Worm (Caenorhabditis elegans) whole organism, mixed stage, embryonic: ENCODE results near the gene ins-9.

ENCODE experiments used
- M03D4.4 ChIP-seq: sonication (generic microtip); optimal IDR thresholded peaks from 2 replicates; lab custom pipeline; 2017; ENCODE audit warnings: mild to moderate bottlenecking, missing genetic modification characterization, missing compliant biosample characterization
- blmp-1 ChIP-seq: fragments of 150-350 bp; optimal IDR thresholded peaks from 2 replicates; lab custom pipeline; 2014; ENCODE audit warnings: missing biosample characterization, missing genetic modification characterization
- ceh-39 ChIP-seq: fragments of 150-350 bp; optimal IDR thresholded peaks from 2 replicates; lab custom pipeline; 2014; ENCODE audit warnings: missing biosample characterization, missing genetic modification characterization
- ceh-43 ChIP-seq: fragments of 200-800 bp; sonication (Bioruptor generic); optimal IDR thresholded peaks from 2 replicates; lab custom pipeline; 2018; ENCODE audit warnings: mild to moderate bottlenecking, missing genetic modification characterization, moderate library complexity, missing compliant biosample characterization
- ceh-83 ChIP-seq: fragments of 200-800 bp; sonication (Bioruptor generic); optimal IDR thresholded peaks from 2 replicates; lab custom pipeline; 2018; ENCODE audit warnings: mild to moderate bottlenecking, missing genetic modification characterization, missing compliant biosample characterization
- ces-1 ChIP-seq: fragments of 150-350 bp; optimal IDR thresholded peaks from 2 replicates; lab custom pipeline; 2014; ENCODE audit warnings: missing biosample characterization, missing genetic modification reagents, missing genetic modification characterization
- cnd-1 ChIP-seq: fragments of 200-800 bp; sonication (Bioruptor generic); optimal IDR thresholded peaks from 2 replicates; lab custom pipeline; 2018; ENCODE audit warnings: mild to moderate bottlenecking, missing genetic modification characterization, missing compliant biosample characterization
- drap-1 ChIP-seq: fragments of 200-800 bp; sonication (Bioruptor generic); optimal IDR thresholded peaks from 3 replicates; lab custom pipeline; 2018; ENCODE audit warnings: mild to moderate bottlenecking, missing genetic modification characterization, missing compliant biosample characterization
- elt-1 ChIP-seq: sonication (generic microtip); optimal IDR thresholded peaks from 2 replicates; lab custom pipeline; 2017; ENCODE audit warnings: missing genetic modification characterization, mild to moderate bottlenecking, missing compliant biosample characterization, antibody characterized with exemption, moderate library complexity, borderline replicate concordance; ENCODE audit not compliant: insufficient read depth
- elt-3 ChIP-seq: fragments of 150-350 bp; optimal IDR thresholded peaks from 2 replicates; lab custom pipeline; 2014; ENCODE audit warnings: missing biosample characterization, missing genetic modification characterization
- ham-2 ChIP-seq: fragments of 200-800 bp; sonication (Bioruptor generic); optimal IDR thresholded peaks from 2 replicates; lab custom pipeline; 2018; ENCODE audit warnings: mild to moderate bottlenecking, missing genetic modification characterization, missing compliant biosample characterization
- hlh-1 ChIP-seq: fragments of 150-350 bp; optimal IDR thresholded peaks from 2 replicates; lab custom pipeline; 2014; ENCODE audit warnings: missing biosample characterization, missing genetic modification reagents, missing genetic modification characterization
- lin-13 ChIP-seq: fragments of 150-350 bp; optimal IDR thresholded peaks from 2 replicates; lab custom pipeline; 2014; ENCODE audit warnings: missing biosample characterization, missing genetic modification characterization
- lsy-2 ChIP-seq: fragments of 150-350 bp; optimal IDR thresholded peaks from 2 replicates; lab custom pipeline; 2014; ENCODE audit warnings: missing biosample characterization, missing genetic modification characterization
- mab-5 ChIP-seq: fragments of 150-350 bp; optimal IDR thresholded peaks from 2 replicates; lab custom pipeline; 2014; ENCODE audit warnings: missing biosample characterization, missing genetic modification characterization
- mep-1 ChIP-seq: fragments of 150-350 bp; optimal IDR thresholded peaks from 2 replicates; lab custom pipeline; 2017; ENCODE audit warnings: missing biosample characterization, missing genetic modification reagents, missing genetic modification characterization, inconsistent platforms
- mls-2 ChIP-seq: sonication (generic microtip); optimal IDR thresholded peaks from 2 replicates; lab custom pipeline; 2016; ENCODE audit warnings: mild to moderate bottlenecking, missing genetic modification characterization, moderate library complexity, missing compliant biosample characterization
- nhr-12 ChIP-seq: fragments of 150-350 bp; optimal IDR thresholded peaks from 2 replicates; lab custom pipeline; 2014; ENCODE audit warnings: missing biosample characterization, missing genetic modification characterization
- nhr-2 ChIP-seq: fragments of 150-350 bp; optimal IDR thresholded peaks from 2 replicates; lab custom pipeline; 2014; ENCODE audit warnings: missing biosample characterization, missing genetic modification characterization
- nhr-237 ChIP-seq: fragments of 150-350 bp; optimal IDR thresholded peaks from 2 replicates; lab custom pipeline; 2014; ENCODE audit warnings: missing biosample characterization, missing genetic modification characterization
- nhr-28 ChIP-seq: fragments of 150-350 bp; optimal IDR thresholded peaks from 2 replicates; lab custom pipeline; 2014; ENCODE audit warnings: missing biosample characterization, missing genetic modification characterization
- nhr-76 ChIP-seq: sonication (generic microtip); optimal IDR thresholded peaks from 2 replicates; lab custom pipeline; 2017; ENCODE audit warnings: missing biosample characterization, missing genetic modification characterization
- pha-4 ChIP-seq: fragments of 150-350 bp; optimal IDR thresholded peaks from 2 replicates; lab custom pipeline; 2018; ENCODE audit warnings: missing biosample characterization, missing genetic modification reagents, missing genetic modification characterization
- sem-2 ChIP-seq: fragments of 200-800 bp; sonication (Bioruptor generic); optimal IDR thresholded peaks from 2 replicates; lab custom pipeline; 2018; ENCODE audit warnings: mild to moderate bottlenecking, missing genetic modification characterization, missing compliant biosample characterization
- snpc-4 ChIP-seq: fragments of 150-350 bp; optimal IDR thresholded peaks from 2 replicates; lab custom pipeline; 2014; ENCODE audit warnings: missing biosample characterization, missing genetic modification characterization
- sptf-1 ChIP-seq: sonication (generic microtip); optimal IDR thresholded peaks from 2 replicates; lab custom pipeline; 2017; ENCODE audit warnings: mild to moderate bottlenecking, missing genetic modification characterization, moderate library complexity, missing compliant biosample characterization
- tbx-8 ChIP-seq: fragments of 200-800 bp; sonication (Bioruptor generic); optimal IDR thresholded peaks from 2 replicates; lab custom pipeline; 2018; ENCODE audit warnings: mild to moderate bottlenecking, missing genetic modification characterization, moderate library complexity, missing compliant biosample characterization
- unc-120 ChIP-seq: sonication (generic microtip); optimal IDR thresholded peaks from 2 replicates; lab custom pipeline; 2017; ENCODE audit warnings: missing genetic modification characterization, missing compliant biosample characterization; ENCODE audit not compliant: poor library complexity, severe bottlenecking
- unc-39 ChIP-seq: fragments of 150-350 bp; optimal IDR thresholded peaks from 2 replicates; lab custom pipeline; 2014; ENCODE audit warnings: missing biosample characterization, missing genetic modification characterization
- unc-62 ChIP-seq: fragments of 150-350 bp; optimal IDR thresholded peaks from 2 replicates; lab custom pipeline; 2014; ENCODE audit warnings: missing biosample characterization, missing genetic modification reagents, missing genetic modification characterization
- zip-8 ChIP-seq: fragments of 150-350 bp; optimal IDR thresholded peaks from 2 replicates; lab custom pipeline; 2014; ENCODE audit warnings: missing biosample characterization, missing genetic modification characterization
- ztf-11 ChIP-seq: fragments of 150-350 bp; optimal IDR thresholded peaks from 2 replicates; lab custom pipeline; 2014; ENCODE audit warnings: missing biosample characterization, missing genetic modification characterization

ins-9 gene

DNA sequence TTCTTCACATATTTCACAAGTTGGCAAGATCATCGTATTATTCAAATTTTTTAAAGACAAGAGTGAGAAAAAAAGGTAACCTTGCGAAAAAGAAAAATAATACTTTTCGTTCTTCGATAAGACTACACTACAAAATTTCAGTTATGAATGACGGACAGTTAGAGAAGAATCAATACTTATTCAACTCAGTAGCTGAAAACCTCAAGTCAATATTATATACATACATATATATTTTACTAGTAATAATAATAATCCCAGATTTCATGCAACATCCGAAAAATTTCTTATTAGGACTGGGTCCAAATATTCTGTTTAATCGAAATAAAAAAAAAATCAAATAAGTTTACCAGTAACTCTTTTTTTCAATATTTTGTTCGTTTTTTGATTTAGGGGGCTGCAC, 35.3 kb downstream of the ins-9 start, which contains the start of gene C28G1.6:
Gene C28G1.6, minus strand, starts transcription at position 101 of the 400 bp plus-strand sequence.
- no peak for TF ChIP-seq ceh-39 (tag; lab: Kevin White, UChicago)
- TF ChIP-seq snpc-4: no peak
- no peak for TF ChIP-seq nhr-76
- no peak for TF ChIP-seq unc-120 (tag; lab: Kevin White, UChicago)
- no peak for TF ChIP-seq cnd-1
- TF ChIP-seq elt-1 (tag; lab: Kevin White, UChicago): no peak
- no peak for TF ChIP-seq ces-1 (GFP tag; lab: Kevin White, UChicago)
- no peak for TF ChIP-seq ztf-11 (tag; lab: Kevin White, UChicago)
- TF ChIP-seq nhr-237: no peak
- no peak for TF ChIP-seq hlh-1 (tag; lab: Kevin White, UChicago)
- no peak for TF ChIP-seq elt-3 (tag; lab: Kevin White, UChicago)
- no peak for TF ChIP-seq blmp-1
- TF ChIP-seq ceh-83 (GFP tag; lab: Kevin White, UChicago): no peak
- no peak for TF ChIP-seq M03D4.4 (tag; lab: Kevin White, UChicago)
- no peak for TF ChIP-seq mls-2
- no peak for TF ChIP-seq mab-5 (tag; lab: Kevin White, UChicago)
- TF ChIP-seq nhr-28 (tag; lab: Kevin White, UChicago): no peak
- no peak for TF ChIP-seq nhr-12 (tag; lab: Kevin White, UChicago)

DNA sequence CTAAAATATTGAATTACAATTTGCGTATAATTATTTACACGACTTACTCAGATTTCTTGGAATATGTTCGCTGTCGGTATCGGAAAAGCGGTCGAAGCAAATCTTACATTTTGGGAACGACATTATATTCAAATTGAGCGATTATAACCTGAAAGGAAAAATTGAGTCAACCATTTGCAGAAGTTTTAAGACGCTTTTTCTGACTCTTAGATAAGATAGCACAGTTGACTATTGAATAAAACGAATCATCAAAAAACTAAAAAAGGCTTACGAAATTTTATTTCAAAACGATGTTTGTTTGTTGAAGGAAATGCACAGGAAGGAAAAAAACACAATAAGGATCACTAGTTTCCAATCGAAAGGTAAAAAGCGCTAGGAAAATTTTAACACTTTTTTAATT, 38.1 kb downstream of the ins-9 start, which contains the start of gene rcs-1:
Gene rcs-1, minus strand, starts transcription at position 176 of the 400 bp plus-strand sequence.
- TF ChIP-seq pha-4 (tag; lab: Kevin White, UChicago) (no peak), cnd-1 (no peak), drap-1 (GFP tag; lab: Kevin White, UChicago) (no peak), sem-2 (GFP tag; lab: Kevin White, UChicago) (no peak), nhr-12 (tag; lab: Kevin White, UChicago) (no peak), elt-3 (tag; lab: Kevin White, UChicago) (no peak), M03D4.4 (tag; lab: Kevin White, UChicago) (no peak), unc-62 (GFP tag; lab: Kevin White, UChicago) (no peak), unc-39 (no peak), mls-2 (no peak), nhr-237 (no peak), zip-8 (tag; lab: Kevin White, UChicago) (no peak), ceh-39 (tag; lab: Kevin White, UChicago) (no peak), blmp-1 (no peak)
- TF ChIP-seq, all 35 proteins: peak for 0

DNA sequence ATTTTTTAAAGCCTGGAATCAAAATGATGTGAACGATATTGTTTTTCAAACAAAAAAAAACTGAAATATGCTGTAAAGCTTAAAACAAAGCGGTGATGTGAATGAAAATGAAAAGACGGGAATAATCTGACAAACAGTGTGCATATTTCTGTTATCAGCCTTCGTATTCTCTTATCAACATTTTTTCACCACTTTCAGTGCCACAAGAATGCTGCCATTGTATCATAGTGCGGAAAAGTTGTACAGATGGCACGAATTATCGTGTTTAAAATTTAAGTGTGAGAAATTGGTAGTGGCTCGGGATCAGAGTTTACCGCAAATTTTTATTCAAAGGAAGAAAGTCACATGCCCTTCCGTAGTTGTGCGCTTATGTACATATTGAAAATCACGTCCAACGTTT, 42.0 kb downstream of the ins-9 start, which contains the start of gene ifd-1:
Gene ifd-1, minus strand, starts transcription at position 12 of the 400 bp plus-strand sequence.
- no peak for TF ChIP-seq nhr-2 (tag; lab: Kevin White, UChicago)
- no peak for TF ChIP-seq sptf-1
- TF ChIP-seq cnd-1: no peak
- no peak for TF ChIP-seq nhr-76
- TF ChIP-seq nhr-12 (tag; lab: Kevin White, UChicago): no peak
- no peak for TF ChIP-seq ceh-39 (tag; lab: Kevin White, UChicago)

DNA sequence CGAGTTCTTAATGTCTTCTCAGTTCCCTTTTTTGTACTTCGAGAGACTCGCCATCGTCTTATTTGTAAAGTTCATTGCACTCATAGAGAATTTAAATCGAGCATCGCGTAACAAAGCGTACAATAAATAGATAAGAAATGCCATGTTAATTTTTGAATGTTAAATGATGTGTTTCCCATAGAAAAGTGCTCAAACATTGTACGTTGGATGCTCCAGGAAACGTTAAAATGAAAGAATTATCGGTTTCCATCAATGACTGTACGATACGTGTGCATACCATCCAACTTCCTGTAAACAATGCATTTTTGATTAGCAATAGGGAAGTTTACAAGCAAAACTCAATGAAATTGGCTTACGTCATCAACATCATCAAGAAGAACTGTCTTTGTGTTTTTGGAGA, 45.8 kb downstream of the ins-9 start:
- TF ChIP-seq nhr-12 (tag; lab: Kevin White, UChicago) (no peak), lin-13 (tag; lab: Kevin White, UChicago) (no peak), ces-1 (GFP tag; lab: Kevin White, UChicago) (no peak), elt-1 (tag; lab: Kevin White, UChicago) (no peak), pha-4 (tag; lab: Kevin White, UChicago) (no peak), mep-1 (tag; lab: Kevin White, UChicago) (no peak), lsy-2 (no peak), nhr-237 (no peak), blmp-1 (no peak)

DNA sequence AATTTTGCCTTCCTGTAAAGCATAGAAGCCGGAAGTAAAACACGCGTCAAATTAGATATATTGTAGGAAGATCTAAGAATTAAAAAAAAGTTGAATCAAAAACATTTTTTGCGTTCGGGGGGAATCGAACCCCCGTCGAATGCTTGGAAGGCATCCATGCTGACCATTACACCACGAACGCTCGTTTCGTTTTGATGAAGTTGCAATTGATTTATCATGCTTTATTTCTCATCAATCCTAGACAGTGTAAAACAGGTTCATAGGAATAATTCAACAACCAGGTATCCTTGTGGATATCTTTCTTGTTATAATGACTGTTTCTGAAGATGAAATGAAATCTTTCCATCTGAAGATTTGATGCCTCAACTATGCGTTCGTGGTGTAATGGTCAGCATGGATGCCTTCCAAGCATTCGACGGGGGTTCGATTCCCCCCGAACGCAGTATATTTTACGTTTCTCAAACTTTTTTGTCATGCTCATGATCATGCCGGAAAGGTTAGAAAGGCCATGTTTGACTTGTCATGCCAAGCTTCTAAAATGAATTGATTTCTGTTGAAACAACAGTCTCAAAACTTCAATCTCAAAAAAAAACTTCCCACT, 46.5 kb downstream of the ins-9 start:
- TF ChIP-seq hlh-1 (tag; lab: Kevin White, UChicago): no peak
- no peak for TF ChIP-seq nhr-76
- TF ChIP-seq ceh-43 (GFP tag; lab: Kevin White, UChicago): no peak
- no peak for TF ChIP-seq ham-2 (GFP tag; lab: Kevin White, UChicago)
- no peak for TF ChIP-seq mls-2
- TF ChIP-seq elt-1 (tag; lab: Kevin White, UChicago): no peak
- no peak for TF ChIP-seq mep-1 (tag; lab: Kevin White, UChicago)
- no peak for TF ChIP-seq lsy-2
- TF ChIP-seq M03D4.4 (tag; lab: Kevin White, UChicago): no peak
- no peak for TF ChIP-seq elt-3 (tag; lab: Kevin White, UChicago)
- no peak for TF ChIP-seq pha-4 (tag; lab: Kevin White, UChicago)
- no peak for TF ChIP-seq snpc-4
- no peak for TF ChIP-seq ceh-83 (GFP tag; lab: Kevin White, UChicago)
- no peak for TF ChIP-seq unc-120 (tag; lab: Kevin White, UChicago)
- no peak for TF ChIP-seq cnd-1
- no peak for TF ChIP-seq tbx-8 (GFP tag; lab: Kevin White, UChicago)
- no peak for TF ChIP-seq unc-62 (GFP tag; lab: Kevin White, UChicago)
- TF ChIP-seq, all 35 proteins: peak for 0
